Worm (Caenorhabditis elegans): Measurements from ENCODE around the gene cyp-31A2.

cyp-31A2 gene

ce11 chrIV:11403288-11403991, at the start of gene cyp-31A2, which contains the start of gene memi-3:
TSS of gene cyp-31A2 (plus strand) at chrIV:11403961.
TSS of gene memi-3 (minus strand) at chrIV:11403338.
- TF ChIP-seq hlh-6 (tag; optimal IDR thresholded peaks at IDR 0.05) (no peak), lin-11 (tag; optimal IDR thresholded peaks at IDR 0.05) (no peak), syd-9 (tag; optimal IDR thresholded peaks at IDR 0.05) (no peak), C38D4.7 (GFP tag; optimal IDR thresholded peaks at IDR 0.05) (no peak), C08G9.2 (tag; optimal IDR thresholded peaks at IDR 0.05) (no peak), fkh-10 (GFP tag; optimal IDR thresholded peaks at IDR 0.05) (no peak), tbx-2 (tag; optimal IDR thresholded peaks at IDR 0.05) (no peak), ceh-6 (GFP tag; optimal IDR thresholded peaks at IDR 0.05) (no peak), mec-3 (tag; optimal IDR thresholded peaks at IDR 0.05; ENCODE audit: borderline replicate concordance) (no peak), ceh-22 (tag; optimal IDR thresholded peaks at IDR 0.05) (no peak), madf-2 (tag; optimal IDR thresholded peaks at IDR 0.05) (no peak), eyg-1 (tag; optimal IDR thresholded peaks at IDR 0.05) (no peak), ztf-16 (tag; optimal IDR thresholded peaks at IDR 0.05) (no peak), ceh-9 (tag; optimal IDR thresholded peaks at IDR 0.05) (no peak)

- TF ChIP-seq fax-1 (tag; optimal IDR thresholded peaks at IDR 0.05) (no peak), hlh-30 (tag; optimal IDR thresholded peaks at IDR 0.05; ENCODE audit: insufficient read depth) (no peak), sdc-2 (tag; optimal IDR thresholded peaks at IDR 0.05) (no peak), pqm-1 (tag; optimal IDR thresholded peaks at IDR 0.05) (no peak), pha-2 (tag; optimal IDR thresholded peaks at IDR 0.05) (no peak), unc-42 (tag; optimal IDR thresholded peaks at IDR 0.05) (no peak), F13H6.1 (tag; optimal IDR thresholded peaks at IDR 0.05) (no peak), ceh-45 (GFP tag; IDR thresholded peaks at IDR 0.05) (no peak), ceh-22 (tag; optimal IDR thresholded peaks at IDR 0.05) (no peak), pha-4 (tag; optimal IDR thresholded peaks at IDR 0.05) (no peak), ets-4 (tag; optimal IDR thresholded peaks at IDR 0.05) (no peak), ceh-6 (GFP tag; optimal IDR thresholded peaks at IDR 0.05) (no peak), lin-11 (tag; optimal IDR thresholded peaks at IDR 0.05) (no peak), pat-9 (tag; optimal IDR thresholded peaks at IDR 0.05) (no peak), unc-55 (GFP tag; optimal IDR thresholded peaks at IDR 0.05) (no peak), ceh-24 (tag; optimal IDR thresholded peaks at IDR 0.05) (no peak)
Measured at ce11 chrIV:11359769-11360168, 44.0 kb upstream of the cyp-31A2 start, which contains the start of gene klp-12. TSS of gene klp-12 (minus strand) at chrIV:11359869.

- TF ChIP-seq ama-1 (optimal IDR thresholded peaks at IDR 0.05) (no peak), hlh-6 (tag; optimal IDR thresholded peaks at IDR 0.05) (no peak), ceh-2 (tag; optimal IDR thresholded peaks at IDR 0.05) (no peak), ceh-6 (GFP tag; optimal IDR thresholded peaks at IDR 0.05) (no peak), hlh-8 (tag; optimal IDR thresholded peaks at IDR 0.05) (no peak), zip-5 (tag; optimal IDR thresholded peaks at IDR 0.05) (no peak), madf-2 (tag; optimal IDR thresholded peaks at IDR 0.05) (no peak), che-1 (tag; optimal IDR thresholded peaks at IDR 0.05) (no peak), ceh-34 (tag; optimal IDR thresholded peaks at IDR 0.05) (no peak), ceh-18 (tag; optimal IDR thresholded peaks at IDR 0.05) (no peak)
Measured at ce11 chrIV:11361409-11361808, 42.4 kb upstream of the cyp-31A2 start, which contains the start of gene T01G1.4. TSS of gene T01G1.4 (minus strand) at chrIV:11361509.

- TF ChIP-seq C38D4.7 (GFP tag; optimal IDR thresholded peaks at IDR 0.05) (no peak), C08G9.2 (tag; optimal IDR thresholded peaks at IDR 0.05) (no peak), F13H6.1 (tag; optimal IDR thresholded peaks at IDR 0.05) (no peak), lin-11 (tag; optimal IDR thresholded peaks at IDR 0.05) (no peak), nfya-1 (tag; optimal IDR thresholded peaks at IDR 0.05) (peak; percentile 5), pros-1 (tag; optimal IDR thresholded peaks at IDR 0.05) (no peak), zip-5 (tag; optimal IDR thresholded peaks at IDR 0.05) (no peak), pqm-1 (tag; optimal IDR thresholded peaks at IDR 0.05) (no peak), dve-1 (tag; optimal IDR thresholded peaks at IDR 0.05) (no peak), tbx-2 (tag; optimal IDR thresholded peaks at IDR 0.05) (peak; percentile 0), ceh-2 (tag; optimal IDR thresholded peaks at IDR 0.05) (no peak), odd-2 (tag; optimal IDR thresholded peaks at IDR 0.05) (no peak), ceh-18 (tag; optimal IDR thresholded peaks at IDR 0.05) (no peak), elt-2 (tag; optimal IDR thresholded peaks at IDR 0.05) (no peak), ahr-1 (tag; optimal IDR thresholded peaks at IDR 0.05) (no peak), K09A11.1 (tag; optimal IDR thresholded peaks at IDR 0.05; ENCODE audit: insufficient read depth) (no peak), sox-2 (GFP tag; IDR thresholded peaks at IDR 0.05) (no peak; the same call in 1 of the 2 replicates), hlh-30 (tag; optimal IDR thresholded peaks at IDR 0.05; ENCODE audit: insufficient read depth) (no peak)
Measured at ce11 chrIV:11363806-11364562, 39.8 kb upstream of the cyp-31A2 start.
